Worm (Caenorhabditis elegans) whole organism, young adult: ENCODE results near the gene R02F11.1.
A peak's percentile ranks its signal among the peaks of the same experiment; 100 is the strongest.

Experiments
- B0336.3 ChIP-seq: fragments of 200-800 bp; sonication (Bioruptor generic); IDR thresholded peaks from 2 replicates; pipeline ENCODE4 v1.3.6; 2022; ENCODE audit warnings: missing genetic modification characterization, missing compliant biosample characterization
- C17E4.6 ChIP-seq: fragments of 200-800 bp; sonication (Bioruptor generic); IDR thresholded peaks from 2 replicates; pipeline ENCODE4 v1.3.6; 2022; ENCODE audit warnings: missing genetic modification reagents, missing genetic modification characterization, missing compliant biosample characterization
- F10E7.11 ChIP-seq: sonication (generic microtip); optimal IDR thresholded peaks from 2 replicates; lab custom pipeline; 2017; ENCODE audit warnings: mild to moderate bottlenecking, missing genetic modification characterization, moderate library complexity, missing compliant biosample characterization
- F57A8.1 ChIP-seq: fragments of 200-800 bp; sonication (Bioruptor generic); optimal IDR thresholded peaks from 2 replicates; lab custom pipeline; 2018; ENCODE audit warnings: mild to moderate bottlenecking, missing genetic modification characterization, moderate library complexity, missing compliant biosample characterization
- F57C9.4 ChIP-seq: sonication (generic microtip); optimal IDR thresholded peaks from 2 replicates; lab custom pipeline; 2017; ENCODE audit warnings: mild to moderate bottlenecking, missing genetic modification characterization, missing compliant biosample characterization
- K12H6.12 ChIP-seq: fragments of 200-800 bp; sonication (Bioruptor generic); optimal IDR thresholded peaks from 2 replicates; lab custom pipeline; 2018; ENCODE audit warnings: mild to moderate bottlenecking, missing genetic modification characterization, missing compliant biosample characterization
- Y53F4B.3 ChIP-seq: fragments of 200-800 bp; sonication (Bioruptor generic); IDR thresholded peaks from 2 replicates; pipeline ENCODE4 v1.3.6; 2022; ENCODE audit warnings: missing genetic modification reagents, missing genetic modification characterization, missing compliant biosample characterization
- Y56A3A.18 ChIP-seq: fragments of 200-800 bp; sonication (Bioruptor generic); IDR thresholded peaks from 2 replicates; pipeline ENCODE4 v1.3.6; 2022; ENCODE audit warnings: missing genetic modification reagents, missing genetic modification characterization, missing compliant biosample characterization
- Y95B8A.8 ChIP-seq: fragments of 200-800 bp; sonication (Bioruptor generic); IDR thresholded peaks from 2 replicates; pipeline ENCODE4 v1.3.6; 2022; ENCODE audit warnings: missing genetic modification reagents, missing genetic modification characterization, missing compliant biosample characterization
- ZK185.1 ChIP-seq: sonication (generic microtip); optimal IDR thresholded peaks from 2 replicates; lab custom pipeline; 2016; ENCODE audit warnings: mild to moderate bottlenecking, missing genetic modification characterization, missing compliant biosample characterization; ENCODE audit not compliant: poor library complexity, severe bottlenecking
- ama-1 ChIP-seq, 3 experiments: fragments of 150-350 bp in 1 of 3; sonication (generic microtip) in 2 of 3; optimal IDR thresholded peaks; 2 replicates each; lab custom pipeline; 2014 to 2018; ENCODE audit warnings: missing biosample characterization in 2 of 3, missing genetic modification characterization in 2 of 3, missing genetic modification reagents in 2 of 3
- aptf-2 ChIP-seq: fragments of 200-800 bp; sonication (Bioruptor generic); conservative IDR thresholded peaks from 2 replicates; pipeline ENCODE4 v1.3.6; 2022; ENCODE audit warnings: missing genetic modification reagents, missing genetic modification characterization, missing compliant biosample characterization
- athp-1 ChIP-seq: sonication (generic microtip); optimal IDR thresholded peaks from 2 replicates; lab custom pipeline; 2017; ENCODE audit warnings: mild to moderate bottlenecking, missing genetic modification characterization, missing compliant biosample characterization
- attf-5 ChIP-seq: fragments of 200-800 bp; sonication (Bioruptor generic); optimal IDR thresholded peaks from 2 replicates; lab custom pipeline; 2018; ENCODE audit warnings: mild to moderate bottlenecking, missing genetic modification characterization, missing compliant biosample characterization
- ccch-3 ChIP-seq: fragments of 200-800 bp; sonication (Bioruptor generic); optimal IDR thresholded peaks from 2 replicates; lab custom pipeline; 2018; ENCODE audit warnings: mild to moderate bottlenecking, missing genetic modification characterization, missing compliant biosample characterization
- cebp-1 ChIP-seq, 2 experiments: fragments of 200-800 bp in 1 of 2; sonication (Bioruptor generic) in 1 of 2; sonication (generic microtip) in 1 of 2; IDR thresholded peaks in 1 of 2; optimal IDR thresholded peaks in 1 of 2; 2 replicates each; pipeline versions ENCODE4 v1.3.6 to Lab custom; 2017 to 2022; ENCODE audit warnings: missing compliant biosample characterization in 2 of 2, missing genetic modification characterization in 2 of 2, mild to moderate bottlenecking in 1 of 2, missing genetic modification reagents in 1 of 2, moderate library complexity in 1 of 2
- ceh-27 ChIP-seq: fragments of 200-800 bp; sonication (Bioruptor generic); optimal IDR thresholded peaks from 2 replicates; lab custom pipeline; 2018; ENCODE audit warnings: mild to moderate bottlenecking, missing genetic modification characterization, moderate library complexity, missing compliant biosample characterization
- ceh-40 ChIP-seq: fragments of 200-800 bp; sonication (Bioruptor generic); IDR thresholded peaks from 2 replicates; pipeline ENCODE4 v1.3.6; 2022; ENCODE audit warnings: missing genetic modification characterization, missing compliant biosample characterization
- egl-44 ChIP-seq: fragments of 200-800 bp; sonication (Bioruptor generic); IDR thresholded peaks from 2 replicates; pipeline ENCODE4 v1.3.6; 2022; ENCODE audit warnings: missing genetic modification reagents, missing genetic modification characterization, missing compliant biosample characterization
- ekl-4 ChIP-seq: fragments of 200-800 bp; sonication (Bioruptor generic); IDR thresholded peaks from 2 replicates; pipeline ENCODE4 v1.3.6; 2022; ENCODE audit warnings: missing genetic modification reagents, missing genetic modification characterization, missing compliant biosample characterization
- fkh-3 ChIP-seq: sonication (generic microtip); optimal IDR thresholded peaks from 2 replicates; lab custom pipeline; 2016; ENCODE audit warnings: mild to moderate bottlenecking, missing genetic modification characterization, missing compliant biosample characterization
- hlh-12 ChIP-seq: sonication (generic microtip); optimal IDR thresholded peaks from 2 replicates; lab custom pipeline; 2016; ENCODE audit warnings: missing genetic modification characterization, missing compliant biosample characterization
- hmg-1.2 ChIP-seq: fragments of 200-800 bp; sonication (Bioruptor generic); IDR thresholded peaks from 2 replicates; pipeline ENCODE4 v1.3.6; 2022; ENCODE audit warnings: missing genetic modification reagents, missing genetic modification characterization, missing compliant biosample characterization
- hmg-20 ChIP-seq: fragments of 200-800 bp; sonication (Bioruptor generic); IDR thresholded peaks from 2 replicates; pipeline ENCODE4 v1.3.6; 2022; ENCODE audit warnings: missing genetic modification reagents, missing genetic modification characterization, missing compliant biosample characterization
- hrde-1 ChIP-seq: sonication (generic microtip); optimal IDR thresholded peaks from 2 replicates; lab custom pipeline; 2016; ENCODE audit warnings: missing genetic modification characterization, mild to moderate bottlenecking, missing compliant biosample characterization, moderate library complexity, missing genotype, missing genetic modification reagents, borderline replicate concordance
- lag-1 ChIP-seq: fragments of 200-800 bp; sonication (Bioruptor generic); IDR thresholded peaks from 2 replicates; pipeline ENCODE4 v1.3.6; 2022; ENCODE audit warnings: missing genetic modification reagents, missing genetic modification characterization, missing compliant biosample characterization
- let-607 ChIP-seq, 2 experiments: fragments of 200-800 bp in 1 of 2; sonication (Bioruptor generic) in 1 of 2; sonication (generic microtip) in 1 of 2; optimal IDR thresholded peaks; 2 replicates each; lab custom pipeline; 2016 to 2018; ENCODE audit warnings: mild to moderate bottlenecking in 2 of 2, missing compliant biosample characterization in 2 of 2, missing genetic modification characterization in 2 of 2, moderate library complexity in 2 of 2, missing genotype in 1 of 2
- lin-35 ChIP-seq, 3 experiments: fragments of 150-350 bp in 2 of 3; sonication (generic microtip) in 1 of 3; optimal IDR thresholded peaks; 2 replicates each; lab custom pipeline; 2014 to 2018; ENCODE audit warnings: missing biosample characterization in 3 of 3, missing genetic modification characterization in 3 of 3, missing genetic modification reagents in 3 of 3
- lin-54 ChIP-seq: fragments of 200-800 bp; sonication (Bioruptor generic); optimal IDR thresholded peaks from 2 replicates; lab custom pipeline; 2018; ENCODE audit warnings: mild to moderate bottlenecking, missing genetic modification characterization, missing compliant biosample characterization
- madf-10 ChIP-seq: sonication (generic microtip); optimal IDR thresholded peaks from 2 replicates; lab custom pipeline; 2016; ENCODE audit warnings: mild to moderate bottlenecking, missing genetic modification characterization, missing compliant biosample characterization
- mxl-1 ChIP-seq: sonication (generic microtip); optimal IDR thresholded peaks from 2 replicates; lab custom pipeline; 2016; ENCODE audit warnings: missing genetic modification characterization, missing compliant biosample characterization
- nfya-2 ChIP-seq: fragments of 200-800 bp; sonication (Bioruptor generic); IDR thresholded peaks from 2 replicates; pipeline ENCODE4 v1.3.6; 2022; ENCODE audit warnings: missing genetic modification reagents, missing genetic modification characterization, missing compliant biosample characterization
- nfyb-1 ChIP-seq: fragments of 200-800 bp; sonication (Bioruptor generic); IDR thresholded peaks from 2 replicates; pipeline ENCODE4 v1.3.6; 2022; ENCODE audit warnings: missing genetic modification reagents, missing genetic modification characterization, missing compliant biosample characterization
- nhr-120 ChIP-seq: fragments of 200-800 bp; sonication (Bioruptor generic); IDR thresholded peaks from 2 replicates; pipeline ENCODE4 v1.3.6; 2022; ENCODE audit warnings: missing genetic modification characterization, missing compliant biosample characterization
- nhr-179 ChIP-seq: sonication (generic microtip); optimal IDR thresholded peaks from 2 replicates; lab custom pipeline; 2016; ENCODE audit warnings: mild to moderate bottlenecking, missing genetic modification characterization, missing compliant biosample characterization
- nhr-80 ChIP-seq: sonication (generic microtip); optimal IDR thresholded peaks from 2 replicates; lab custom pipeline; 2016; ENCODE audit warnings: missing genetic modification characterization, missing compliant biosample characterization
- nhr-90 ChIP-seq: sonication (generic microtip); optimal IDR thresholded peaks from 2 replicates; lab custom pipeline; 2016; ENCODE audit warnings: missing genotype, mild to moderate bottlenecking, missing genetic modification characterization, missing compliant biosample characterization
- pbrm-1 ChIP-seq: fragments of 200-800 bp; sonication (Bioruptor generic); IDR thresholded peaks from 2 replicates; pipeline ENCODE4 v1.3.6; 2022; ENCODE audit warnings: missing genetic modification reagents, missing genetic modification characterization, missing compliant biosample characterization
- rec-8 ChIP-seq, 2 experiments: sonication (generic microtip); optimal IDR thresholded peaks; 2 replicates each; lab custom pipeline; 2016; ENCODE audit warnings: mild to moderate bottlenecking in 2 of 2, missing genetic modification characterization in 2 of 2, missing genetic modification reagents in 2 of 2, missing genotype in 2 of 2, missing biosample characterization in 1 of 2, missing compliant biosample characterization in 1 of 2, moderate library complexity in 1 of 2
- sdz-38 ChIP-seq: sonication (generic microtip); optimal IDR thresholded peaks from 2 replicates; lab custom pipeline; 2016; ENCODE audit warnings: missing genotype, missing genetic modification characterization, missing compliant biosample characterization
- snpc-1.1 ChIP-seq: sonication (generic microtip); optimal IDR thresholded peaks from 2 replicates; lab custom pipeline; 2017; ENCODE audit warnings: missing genetic modification characterization, mild to moderate bottlenecking, missing compliant biosample characterization, antibody characterized with exemption, moderate library complexity, missing genotype, missing genetic modification reagents; ENCODE audit not compliant: insufficient read depth
- snpc-4 ChIP-seq, 5 experiments: fragments of 150-350 bp in 1 of 5; sonication (generic microtip) in 4 of 5; optimal IDR thresholded peaks; 2 replicates each; lab custom pipeline; 2014 to 2018; ENCODE audit warnings: missing genetic modification characterization in 5 of 5, missing biosample characterization in 3 of 5, antibody characterized with exemption in 2 of 5, mild to moderate bottlenecking in 2 of 5, missing compliant biosample characterization in 2 of 5, missing genotype in 2 of 5, moderate library complexity in 2 of 5, missing genetic modification reagents in 1 of 5
- sptf-2 ChIP-seq: fragments of 200-800 bp; sonication (Bioruptor generic); optimal IDR thresholded peaks from 2 replicates; lab custom pipeline; 2018; ENCODE audit warnings: mild to moderate bottlenecking, missing genetic modification characterization, missing compliant biosample characterization
- zfh-2 ChIP-seq: fragments of 200-800 bp; sonication (Bioruptor generic); conservative IDR thresholded peaks from 2 replicates; pipeline ENCODE4 v1.3.6; 2022; ENCODE audit warnings: missing genetic modification reagents, missing genetic modification characterization, missing compliant biosample characterization
- ztf-26 ChIP-seq: sonication (generic microtip); optimal IDR thresholded peaks from 2 replicates; lab custom pipeline; 2017; ENCODE audit warnings: missing genetic modification characterization, missing compliant biosample characterization

The R02F11.1 gene

DNA sequence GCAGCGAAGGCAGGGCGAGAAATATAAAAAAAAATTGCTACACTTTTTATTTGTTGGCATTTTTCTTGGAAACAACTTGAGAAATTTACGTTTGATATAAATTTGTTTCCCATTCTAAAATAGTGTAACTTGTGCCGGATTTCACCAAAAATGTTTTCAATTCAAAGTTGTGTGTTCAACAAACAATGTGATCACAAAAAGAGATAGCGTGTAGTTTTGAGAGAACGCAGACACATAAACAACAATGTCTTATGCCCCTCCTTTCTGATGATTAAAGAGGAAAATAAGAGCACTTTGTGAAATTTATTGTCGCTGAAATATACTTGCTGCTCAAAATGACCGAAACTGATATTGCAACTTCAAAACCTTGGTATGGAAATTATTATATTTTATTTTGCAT is 46.5 kb downstream of the R02F11.1 start, which contains the start of gene abhd-5.1:
Gene abhd-5.1, plus strand, starts transcription at position 230 of the 400 bp plus-strand sequence.
- no peak for TF ChIP-seq hmg-20
- TF ChIP-seq lin-35 (GFP tag; optimal IDR thresholded peaks at IDR 0.05; lab: Kevin White, UChicago): peak in 1 of 3 experiments; percentile 8
- no peak for TF ChIP-seq zfh-2 (GFP tag; lab: Robert Waterston, UW)
- no peak for TF ChIP-seq lag-1 (GFP tag; lab: Robert Waterston, UW)
- no peak for TF ChIP-seq nfya-2 (GFP tag; lab: Robert Waterston, UW)
- TF ChIP-seq cebp-1 (GFP tag; IDR thresholded peaks at IDR 0.05; lab: Robert Waterston, UW): no peak
- TF ChIP-seq cebp-1 (tag; optimal IDR thresholded peaks at IDR 0.05; lab: Kevin White, UChicago): peak; percentile 41
- TF ChIP-seq nfyb-1 (GFP tag; lab: Robert Waterston, UW): peak; percentile 29
- TF ChIP-seq hmg-1.2: peak; percentile 84
- TF ChIP-seq egl-44 (GFP tag; lab: Robert Waterston, UW): no peak
- 0 out of 2 replicates have a peak, but pooled peaks have one; percentile 37 for TF ChIP-seq pbrm-1 (GFP tag; lab: Robert Waterston, UW)
- no peak for TF ChIP-seq F57C9.4 (tag; lab: Kevin White, UChicago)
- TF ChIP-seq B0336.3 (GFP tag; lab: Robert Waterston, UW): 0 out of 2 replicates have a peak, but pooled peaks have one; percentile 22
- peak; percentile 1 for TF ChIP-seq attf-5
- no peak for TF ChIP-seq ceh-40 (GFP tag; lab: Robert Waterston, UW)
- TF ChIP-seq hlh-12: no peak
- no peak for TF ChIP-seq ccch-3 (GFP tag; lab: Kevin White, UChicago)
- peak; percentile 11 for TF ChIP-seq nhr-80
- no peak for TF ChIP-seq sdz-38 (tag; lab: Kevin White, UChicago)

DNA sequence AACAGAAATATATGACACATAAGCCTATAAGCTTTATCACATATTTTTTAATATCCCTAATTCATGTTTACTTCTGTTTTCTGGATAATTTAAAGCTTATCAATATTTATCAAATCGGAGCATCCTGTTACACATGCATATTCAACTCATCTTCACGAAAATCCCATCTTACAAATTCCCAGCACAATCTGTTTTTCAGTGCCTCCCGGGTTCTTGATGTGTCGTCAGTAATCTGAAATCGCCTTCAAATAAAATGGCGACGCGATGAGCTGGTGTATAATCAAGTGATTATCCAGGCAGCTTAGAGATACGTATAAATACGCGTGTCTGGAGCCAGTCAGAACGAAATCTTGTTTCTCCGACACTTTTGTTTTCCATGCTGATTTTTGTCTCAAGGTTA is 49.6 kb downstream of the R02F11.1 start:
- no peak for TF ChIP-seq snpc-4 (GFP tag; optimal IDR thresholded peaks at IDR 0.05; lab: Kevin White, UChicago)
- no peak for TF ChIP-seq snpc-4 (tag; optimal IDR thresholded peaks at IDR 0.05; lab: Kevin White, UChicago)
- TF ChIP-seq mxl-1 (tag; lab: Kevin White, UChicago): no peak
- no peak for TF ChIP-seq egl-44 (GFP tag; lab: Robert Waterston, UW)
- TF ChIP-seq ceh-27 (GFP tag; lab: Kevin White, UChicago): no peak
- no peak for TF ChIP-seq K12H6.12 (tag; lab: Kevin White, UChicago)
- no peak for TF ChIP-seq let-607 (tag; optimal IDR thresholded peaks at IDR 0.05; lab: Kevin White, UChicago)
- no peak for TF ChIP-seq nhr-179 (tag; lab: Kevin White, UChicago)
- TF ChIP-seq ztf-26: no peak
- TF ChIP-seq Y56A3A.18 (GFP tag; lab: Robert Waterston, UW): no peak
- no peak for TF ChIP-seq ekl-4
- no peak for TF ChIP-seq F57A8.1
- no peak for TF ChIP-seq nhr-90
- TF ChIP-seq lag-1 (GFP tag; lab: Robert Waterston, UW): no peak
- TF ChIP-seq sdz-38 (tag; lab: Kevin White, UChicago): no peak
- TF ChIP-seq ama-1 (optimal IDR thresholded peaks at IDR 0.05; lab: Kevin White, UChicago): no peak
- TF ChIP-seq ama-1 (GFP tag; optimal IDR thresholded peaks at IDR 0.05; lab: Kevin White, UChicago): no peak
- no peak for TF ChIP-seq lin-54 (GFP tag; lab: Kevin White, UChicago)
- TF ChIP-seq C17E4.6 (GFP tag; lab: Robert Waterston, UW): no peak
- no peak for TF ChIP-seq ZK185.1
- no peak for TF ChIP-seq Y95B8A.8 (GFP tag; lab: Robert Waterston, UW)

DNA sequence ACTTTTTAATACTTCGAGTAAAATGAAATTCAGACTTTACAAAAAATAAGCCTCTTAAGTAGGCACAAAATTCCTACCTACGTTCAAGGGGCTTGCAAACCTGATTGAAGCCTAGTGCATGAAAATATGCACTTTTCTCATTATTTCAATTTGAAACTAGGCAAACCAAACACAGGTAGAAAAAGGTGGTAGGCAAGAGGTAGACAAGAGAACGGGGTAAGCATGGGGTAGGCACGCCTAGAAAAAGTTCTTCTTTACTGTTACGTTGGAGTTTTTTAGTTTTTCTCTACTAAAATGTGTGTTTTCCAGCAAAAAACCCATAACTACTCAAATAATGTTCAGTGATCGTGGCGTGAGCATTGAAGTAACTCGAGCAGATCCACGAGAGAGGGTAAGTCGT is 50.2 kb downstream of the R02F11.1 start, which contains the start of gene nex-4:
Gene nex-4, plus strand, starts transcription at position 301 of the 400 bp plus-strand sequence.
- TF ChIP-seq aptf-2 (GFP tag; lab: Robert Waterston, UW) (no peak), madf-10 (tag; lab: Kevin White, UChicago) (no peak), athp-1 (no peak), fkh-3 (no peak), ceh-40 (GFP tag; lab: Robert Waterston, UW) (no peak), snpc-1.1 (tag; lab: Kevin White, UChicago) (no peak), F10E7.11 (no peak), ccch-3 (GFP tag; lab: Kevin White, UChicago) (no peak), rec-8 (tag; optimal IDR thresholded peaks at IDR 0.05; lab: Kevin White, UChicago) (no peak), sptf-2 (GFP tag; lab: Kevin White, UChicago) (no peak), nfyb-1 (GFP tag; lab: Robert Waterston, UW) (no peak), cebp-1 (GFP tag; IDR thresholded peaks at IDR 0.05; lab: Robert Waterston, UW) (no peak), cebp-1 (tag; optimal IDR thresholded peaks at IDR 0.05; lab: Kevin White, UChicago) (no peak), Y53F4B.3 (no peak), hrde-1 (tag; lab: Kevin White, UChicago) (no peak), nhr-120 (GFP tag; lab: Robert Waterston, UW) (no peak)
